Worm (Caenorhabditis elegans) whole organism, young adult: ENCODE results near the gene nhr-208.

Source experiments
- B0336.3 ChIP-seq: fragments of 200-800 bp; sonication (Bioruptor generic); IDR thresholded peaks from 2 replicates; pipeline ENCODE4 v1.3.6; 2022; ENCODE audit warnings: missing genetic modification characterization, missing compliant biosample characterization
- C06A6.2 ChIP-seq: fragments of 200-800 bp; sonication (Bioruptor generic); conservative IDR thresholded peaks from 2 replicates; pipeline ENCODE4 v1.3.6; 2022; ENCODE audit warnings: missing genetic modification characterization, missing compliant biosample characterization
- D2030.7 ChIP-seq: fragments of 200-800 bp; sonication (Bioruptor generic); IDR thresholded peaks from 2 replicates; pipeline ENCODE4 v1.3.6; 2022; ENCODE audit warnings: missing genetic modification reagents, missing genetic modification characterization, missing compliant biosample characterization
- F23B12.7 ChIP-seq: sonication (generic microtip); optimal IDR thresholded peaks from 2 replicates; lab custom pipeline; 2017; ENCODE audit warnings: missing genetic modification characterization, mild to moderate bottlenecking, missing compliant biosample characterization, antibody characterized with exemption, moderate library complexity; ENCODE audit not compliant: insufficient read depth
- F33H1.4 ChIP-seq: fragments of 200-800 bp; sonication (Bioruptor generic); IDR thresholded peaks from 2 replicates; pipeline ENCODE4 v1.3.6; 2022; ENCODE audit warnings: missing genetic modification reagents, missing genetic modification characterization, missing compliant biosample characterization
- F52B5.7 ChIP-seq: sonication (generic microtip); optimal IDR thresholded peaks from 2 replicates; lab custom pipeline; 2016; ENCODE audit warnings: mild to moderate bottlenecking, missing genetic modification characterization, missing compliant biosample characterization
- F57A8.1 ChIP-seq: fragments of 200-800 bp; sonication (Bioruptor generic); optimal IDR thresholded peaks from 2 replicates; lab custom pipeline; 2018; ENCODE audit warnings: mild to moderate bottlenecking, missing genetic modification characterization, moderate library complexity, missing compliant biosample characterization
- T07F8.4 ChIP-seq: sonication (generic microtip); optimal IDR thresholded peaks from 2 replicates; lab custom pipeline; 2016; ENCODE audit warnings: mild to moderate bottlenecking, missing genetic modification characterization, moderate library complexity, missing compliant biosample characterization
- T26A5.8 ChIP-seq: sonication (generic microtip); optimal IDR thresholded peaks from 2 replicates; lab custom pipeline; 2016; ENCODE audit warnings: missing genetic modification characterization, missing compliant biosample characterization
- aptf-2 ChIP-seq: fragments of 200-800 bp; sonication (Bioruptor generic); conservative IDR thresholded peaks from 2 replicates; pipeline ENCODE4 v1.3.6; 2022; ENCODE audit warnings: missing genetic modification reagents, missing genetic modification characterization, missing compliant biosample characterization
- aptf-3 ChIP-seq: fragments of 200-800 bp; sonication (Bioruptor generic); IDR thresholded peaks from 2 replicates; pipeline ENCODE4 v1.3.6; 2022; ENCODE audit warnings: missing genetic modification characterization, missing compliant biosample characterization
- attf-3 ChIP-seq: fragments of 200-800 bp; sonication (Bioruptor generic); conservative IDR thresholded peaks from 2 replicates; pipeline ENCODE4 v1.3.6; 2022; ENCODE audit warnings: missing genetic modification reagents, missing genetic modification characterization, missing compliant biosample characterization
- ceh-27 ChIP-seq: fragments of 200-800 bp; sonication (Bioruptor generic); optimal IDR thresholded peaks from 2 replicates; lab custom pipeline; 2018; ENCODE audit warnings: mild to moderate bottlenecking, missing genetic modification characterization, moderate library complexity, missing compliant biosample characterization
- ceh-40 ChIP-seq: fragments of 200-800 bp; sonication (Bioruptor generic); IDR thresholded peaks from 2 replicates; pipeline ENCODE4 v1.3.6; 2022; ENCODE audit warnings: missing genetic modification characterization, missing compliant biosample characterization
- die-1 ChIP-seq: sonication (generic microtip); optimal IDR thresholded peaks from 2 replicates; lab custom pipeline; 2016; ENCODE audit warnings: missing genotype, mild to moderate bottlenecking, missing genetic modification characterization, missing compliant biosample characterization
- dpff-1 ChIP-seq: sonication (generic microtip); optimal IDR thresholded peaks from 2 replicates; lab custom pipeline; 2017; ENCODE audit warnings: mild to moderate bottlenecking, missing genetic modification characterization, missing compliant biosample characterization
- egl-44 ChIP-seq: fragments of 200-800 bp; sonication (Bioruptor generic); IDR thresholded peaks from 2 replicates; pipeline ENCODE4 v1.3.6; 2022; ENCODE audit warnings: missing genetic modification reagents, missing genetic modification characterization, missing compliant biosample characterization
- egrh-3 ChIP-seq: fragments of 200-800 bp; sonication (Bioruptor generic); IDR thresholded peaks from 2 replicates; pipeline ENCODE4 v1.3.6; 2022; ENCODE audit warnings: missing genetic modification reagents, missing genetic modification characterization, missing compliant biosample characterization
- ets-4 ChIP-seq: fragments of 200-800 bp; sonication (Bioruptor generic); optimal IDR thresholded peaks from 2 replicates; lab custom pipeline; 2018; ENCODE audit warnings: mild to moderate bottlenecking, missing genetic modification characterization, missing compliant biosample characterization
- hlh-12 ChIP-seq: sonication (generic microtip); optimal IDR thresholded peaks from 2 replicates; lab custom pipeline; 2016; ENCODE audit warnings: missing genetic modification characterization, missing compliant biosample characterization
- hmg-1.2 ChIP-seq: fragments of 200-800 bp; sonication (Bioruptor generic); IDR thresholded peaks from 2 replicates; pipeline ENCODE4 v1.3.6; 2022; ENCODE audit warnings: missing genetic modification reagents, missing genetic modification characterization, missing compliant biosample characterization
- hmg-20 ChIP-seq: fragments of 200-800 bp; sonication (Bioruptor generic); IDR thresholded peaks from 2 replicates; pipeline ENCODE4 v1.3.6; 2022; ENCODE audit warnings: missing genetic modification reagents, missing genetic modification characterization, missing compliant biosample characterization
- hsf-1 ChIP-seq: fragments of 200-800 bp; sonication (Bioruptor generic); IDR thresholded peaks from 2 replicates; pipeline ENCODE4 v1.3.6; 2022; ENCODE audit warnings: missing genetic modification reagents, missing genetic modification characterization, missing compliant biosample characterization
- let-526 ChIP-seq: fragments of 200-800 bp; sonication (Bioruptor generic); IDR thresholded peaks from 2 replicates; pipeline ENCODE4 v1.3.6; 2022; ENCODE audit warnings: missing genetic modification reagents, missing genetic modification characterization, missing compliant biosample characterization
- madf-6 ChIP-seq: fragments of 200-800 bp; sonication (Bioruptor generic); IDR thresholded peaks from 2 replicates; pipeline ENCODE4 v1.3.6; 2022; ENCODE audit warnings: missing genetic modification reagents, missing genetic modification characterization, missing compliant biosample characterization
- nfya-1 ChIP-seq: sonication (generic microtip); optimal IDR thresholded peaks from 2 replicates; lab custom pipeline; 2017; ENCODE audit warnings: antibody characterized with exemption, missing compliant biosample characterization, missing genetic modification characterization, borderline replicate concordance; ENCODE audit not compliant: insufficient read depth
- nfya-2 ChIP-seq: fragments of 200-800 bp; sonication (Bioruptor generic); IDR thresholded peaks from 2 replicates; pipeline ENCODE4 v1.3.6; 2022; ENCODE audit warnings: missing genetic modification reagents, missing genetic modification characterization, missing compliant biosample characterization
- nhr-80 ChIP-seq: sonication (generic microtip); optimal IDR thresholded peaks from 2 replicates; lab custom pipeline; 2016; ENCODE audit warnings: missing genetic modification characterization, missing compliant biosample characterization
- nhr-90 ChIP-seq: sonication (generic microtip); optimal IDR thresholded peaks from 2 replicates; lab custom pipeline; 2016; ENCODE audit warnings: missing genotype, mild to moderate bottlenecking, missing genetic modification characterization, missing compliant biosample characterization
- pbrm-1 ChIP-seq: fragments of 200-800 bp; sonication (Bioruptor generic); IDR thresholded peaks from 2 replicates; pipeline ENCODE4 v1.3.6; 2022; ENCODE audit warnings: missing genetic modification reagents, missing genetic modification characterization, missing compliant biosample characterization
- pha-4 ChIP-seq: fragments of 150-350 bp; sonication (generic microtip); optimal IDR thresholded peaks from 2 replicates; lab custom pipeline; 2014; ENCODE audit warnings: missing biosample characterization, missing genetic modification reagents, missing genetic modification characterization
- snpc-1.1 ChIP-seq: sonication (generic microtip); optimal IDR thresholded peaks from 2 replicates; lab custom pipeline; 2017; ENCODE audit warnings: missing genetic modification characterization, mild to moderate bottlenecking, missing compliant biosample characterization, antibody characterized with exemption, moderate library complexity, missing genotype, missing genetic modification reagents; ENCODE audit not compliant: insufficient read depth
- snpc-1.3 ChIP-seq: sonication (generic microtip); optimal IDR thresholded peaks from 2 replicates; lab custom pipeline; 2017; ENCODE audit warnings: missing genetic modification characterization, mild to moderate bottlenecking, missing compliant biosample characterization, antibody characterized with exemption, moderate library complexity, missing genotype, missing genetic modification reagents; ENCODE audit not compliant: insufficient read depth
- snpc-3.4 ChIP-seq: sonication (generic microtip); optimal IDR thresholded peaks from 2 replicates; lab custom pipeline; 2017; ENCODE audit warnings: missing genetic modification characterization, mild to moderate bottlenecking, missing compliant biosample characterization, antibody characterized with exemption, moderate library complexity, missing genotype, missing genetic modification reagents
- somi-1 ChIP-seq: fragments of 200-800 bp; sonication (Bioruptor generic); optimal IDR thresholded peaks from 2 replicates; lab custom pipeline; 2018; ENCODE audit warnings: mild to moderate bottlenecking, missing genetic modification characterization, missing compliant biosample characterization
- sptf-2 ChIP-seq: fragments of 200-800 bp; sonication (Bioruptor generic); optimal IDR thresholded peaks from 2 replicates; lab custom pipeline; 2018; ENCODE audit warnings: mild to moderate bottlenecking, missing genetic modification characterization, missing compliant biosample characterization
- xnd-1 ChIP-seq: sonication (generic microtip); optimal IDR thresholded peaks from 2 replicates; lab custom pipeline; 2016; ENCODE audit warnings: missing genotype, missing genetic modification reagents, missing genetic modification characterization, missing compliant biosample characterization
- zfh-2 ChIP-seq: fragments of 200-800 bp; sonication (Bioruptor generic); conservative IDR thresholded peaks from 2 replicates; pipeline ENCODE4 v1.3.6; 2022; ENCODE audit warnings: missing genetic modification reagents, missing genetic modification characterization, missing compliant biosample characterization

Gene nhr-208

ce11 chrV:12070419-12070818, 23.7 kb upstream of the nhr-208 start, which contains the start of gene kmo-1:
Gene kmo-1 (minus strand): TSS chrV:12070519.
- no peak for TF ChIP-seq ceh-40 (GFP tag; lab: Robert Waterston, UW)
- TF ChIP-seq C06A6.2 (GFP tag; lab: Robert Waterston, UW), result no peak
- no peak for TF ChIP-seq zfh-2
- no peak for TF ChIP-seq hmg-20 (GFP tag; lab: Robert Waterston, UW)

DNA sequence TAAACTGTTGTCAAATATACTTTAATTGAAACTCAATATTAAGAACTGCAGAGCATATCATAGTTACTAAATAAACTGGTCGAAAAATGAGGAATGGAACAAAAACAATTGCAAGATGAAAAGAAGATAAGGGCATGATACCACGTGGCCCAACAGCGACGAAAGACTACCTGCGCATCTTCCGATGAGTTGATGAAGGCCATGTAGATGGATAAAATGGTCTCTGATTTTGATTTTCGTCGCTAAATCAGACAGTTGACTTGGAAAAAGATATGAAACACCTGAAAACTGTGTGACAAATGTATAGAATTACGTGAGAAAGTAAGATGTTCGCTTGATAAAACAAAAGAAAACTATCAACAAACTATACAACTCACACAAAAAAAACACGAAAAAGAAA, 22.6 kb upstream of the nhr-208 start:
- TF ChIP-seq ets-4 (GFP tag; lab: Kevin White, UChicago) (no peak), madf-6 (GFP tag; lab: Robert Waterston, UW) (no peak), T07F8.4 (tag; lab: Kevin White, UChicago) (no peak), C06A6.2 (GFP tag; lab: Robert Waterston, UW) (no peak), egrh-3 (GFP tag; lab: Robert Waterston, UW) (no peak), nhr-90 (tag; lab: Kevin White, UChicago) (no peak), somi-1 (GFP tag; lab: Kevin White, UChicago) (no peak)

ce11 chrV:12074886-12075285, 19.2 kb upstream of the nhr-208 start, which contains the start of gene R07B7.6:
Gene R07B7.6 (minus strand): TSS chrV:12074986.
- TF ChIP-seq D2030.7 (GFP tag; lab: Robert Waterston, UW), result no peak
- TF ChIP-seq sptf-2, result no peak
- TF ChIP-seq egl-44 (GFP tag; lab: Robert Waterston, UW), result no peak
- TF ChIP-seq snpc-1.3 (tag; lab: Kevin White, UChicago), result no peak
- no peak for TF ChIP-seq B0336.3 (GFP tag; lab: Robert Waterston, UW)
- no peak for TF ChIP-seq nfya-1
- no peak for TF ChIP-seq aptf-3 (GFP tag; lab: Robert Waterston, UW)

ce11 chrV:12075983-12076382, 18.1 kb upstream of the nhr-208 start:
- no peak for TF ChIP-seq F57A8.1 (GFP tag; lab: Kevin White, UChicago)
- no peak for TF ChIP-seq F33H1.4
- no peak for TF ChIP-seq pha-4 (tag; lab: Kevin White, UChicago)
- TF ChIP-seq nhr-80, result peak; percentile 75
- TF ChIP-seq hsf-1 (GFP tag; lab: Robert Waterston, UW), result no peak
- peak; percentile 37 for TF ChIP-seq F23B12.7 (tag; lab: Kevin White, UChicago)

DNA sequence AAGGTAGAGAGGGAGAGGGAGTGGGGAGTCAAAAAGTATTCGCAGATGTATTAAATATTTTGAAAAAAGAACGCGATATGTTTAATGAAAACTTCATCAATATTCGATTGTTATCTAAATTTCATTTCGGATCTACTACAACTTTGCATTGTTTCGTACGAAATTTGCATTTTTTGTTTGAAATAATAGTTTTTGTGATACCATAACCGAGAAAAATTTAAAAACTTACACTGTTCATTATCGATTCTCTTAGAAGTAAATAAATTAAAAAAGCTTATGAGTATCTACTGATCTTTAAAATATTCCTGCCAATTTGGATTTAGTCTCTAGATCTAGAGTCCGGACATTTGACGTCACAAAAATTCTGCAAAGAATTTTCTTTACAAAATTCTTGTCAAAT, 13.8 kb upstream of the nhr-208 start, which contains the start of gene R07B7.9:
Gene R07B7.9 (minus strand): TSS at position 101 of the 400 bp plus-strand sequence.
- TF ChIP-seq die-1 (tag; lab: Kevin White, UChicago) (no peak), F52B5.7 (no peak), ets-4 (GFP tag; lab: Kevin White, UChicago) (no peak), let-526 (GFP tag; lab: Robert Waterston, UW) (no peak)
- TF ChIP-seq, all 124 proteins: peak for 0

- TF ChIP-seq hmg-1.2 (GFP tag; lab: Robert Waterston, UW) (peak; percentile 75; the same call in 1 of the 2 replicates), nfya-2 (no peak)
These were observed 11.2 kb upstream of the nhr-208 start, which contains the start of gene R07B7.10 for ce11 chrV:12082932-12083331. Gene R07B7.10 (plus strand): TSS chrV:12083216.

DNA sequence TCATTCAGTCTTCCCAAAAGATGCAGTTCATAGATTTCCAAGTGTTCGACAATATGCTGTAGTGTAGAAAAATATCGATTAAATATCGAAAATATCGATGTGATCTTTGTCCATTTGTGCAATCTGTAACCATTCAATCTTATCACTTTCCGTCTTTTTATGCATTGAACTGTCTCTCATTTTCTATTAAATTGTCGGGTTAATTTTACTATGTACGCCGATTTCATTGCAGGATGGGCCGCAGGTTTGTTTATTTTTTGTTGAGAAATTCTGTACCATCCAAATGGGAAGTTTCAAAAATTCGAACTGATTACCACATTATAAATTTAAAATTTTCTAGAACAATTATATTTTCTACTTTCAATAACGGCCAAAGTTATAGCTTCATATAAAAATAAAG, 9.9 kb upstream of the nhr-208 start, which contains the start of gene R07B7.8:
Gene R07B7.8 (minus strand): TSS at position 101 of the 400 bp plus-strand sequence.
- TF ChIP-seq snpc-1.1 (tag; lab: Kevin White, UChicago), result no peak
- no peak for TF ChIP-seq madf-6 (GFP tag; lab: Robert Waterston, UW)
- TF ChIP-seq attf-3 (GFP tag; lab: Robert Waterston, UW), result no peak
- TF ChIP-seq snpc-3.4, result no peak
- TF ChIP-seq pbrm-1 (GFP tag; lab: Robert Waterston, UW), result no peak
- no peak for TF ChIP-seq dpff-1 (tag; lab: Kevin White, UChicago)
- no peak for TF ChIP-seq F33H1.4
- no peak for TF ChIP-seq xnd-1 (tag; lab: Kevin White, UChicago)
- no peak for TF ChIP-seq hlh-12 (tag; lab: Kevin White, UChicago)
- TF ChIP-seq egl-44 (GFP tag; lab: Robert Waterston, UW), result no peak
- TF ChIP-seq aptf-2 (GFP tag; lab: Robert Waterston, UW), result no peak
- no peak for TF ChIP-seq T26A5.8
- no peak for TF ChIP-seq hsf-1 (GFP tag; lab: Robert Waterston, UW)
- no peak for TF ChIP-seq ceh-27 (GFP tag; lab: Kevin White, UChicago)
- no peak for TF ChIP-seq hmg-1.2 (GFP tag; lab: Robert Waterston, UW)
